Worm (Caenorhabditis elegans) whole organism, L4 larva: ENCODE results near the gene sumv-1.

Experiments used
- ZK546.5 ChIP-seq, 2 experiments: sonication (generic microtip); optimal IDR thresholded peaks; 2 replicates each; lab custom pipeline; 2017; ENCODE audit warnings: missing biosample characterization in 2 of 2, missing genetic modification characterization in 2 of 2
- aly-2 ChIP-seq: sonication (generic microtip); optimal IDR thresholded peaks from 2 replicates; lab custom pipeline; 2018; ENCODE audit warnings: missing biosample characterization, missing genetic modification characterization
- ama-1 ChIP-seq: fragments of 150-350 bp; optimal IDR thresholded peaks from 2 replicates; lab custom pipeline; 2014; ENCODE audit warnings: inconsistent platforms, mixed read lengths
- ceh-82 ChIP-seq: sonication (generic microtip); optimal IDR thresholded peaks from 2 replicates; lab custom pipeline; 2017; ENCODE audit warnings: missing biosample characterization, missing genetic modification characterization
- dmd-8 ChIP-seq: fragments of 200-800 bp; sonication (Bioruptor generic); IDR thresholded peaks from 2 replicates; pipeline ENCODE4 v1.3.6; 2022; ENCODE audit warnings: missing genetic modification characterization, missing compliant biosample characterization
- lsy-2 ChIP-seq, 2 experiments: fragments of 150-350 bp in 1 of 2; sonication (generic microtip) in 1 of 2; optimal IDR thresholded peaks; 2 replicates each; lab custom pipeline; 2014 to 2017; ENCODE audit warnings: missing biosample characterization in 2 of 2, missing genetic modification characterization in 2 of 2
- mep-1 ChIP-seq: fragments of 150-350 bp; sonication (generic microtip); optimal IDR thresholded peaks from 3 replicates; lab custom pipeline; 2014; ENCODE audit warnings: missing biosample characterization, missing genetic modification characterization
- nhr-25 ChIP-seq: sonication (generic microtip); optimal IDR thresholded peaks from 2 replicates; lab custom pipeline; 2017; ENCODE audit warnings: missing genetic modification characterization, mild to moderate bottlenecking, missing compliant biosample characterization, antibody characterized with exemption, moderate library complexity, borderline replicate concordance; ENCODE audit not compliant: insufficient read depth
- nhr-76 ChIP-seq: fragments of 150-350 bp; optimal IDR thresholded peaks from 2 replicates; lab custom pipeline; 2014; ENCODE audit warnings: missing biosample characterization, missing genetic modification characterization
- sdz-12 ChIP-seq: fragments of 200-800 bp; sonication (Bioruptor generic); optimal IDR thresholded peaks from 2 replicates; lab custom pipeline; 2018; ENCODE audit warnings: mild to moderate bottlenecking, missing genetic modification characterization, missing compliant biosample characterization
- skn-1 ChIP-seq: fragments of 150-350 bp; optimal IDR thresholded peaks from 2 replicates; lab custom pipeline; 2014; ENCODE audit warnings: missing biosample characterization, missing genetic modification characterization
- unc-39 ChIP-seq: sonication (generic microtip); optimal IDR thresholded peaks from 2 replicates; lab custom pipeline; 2017; ENCODE audit warnings: missing biosample characterization, missing genetic modification characterization
- unc-62 ChIP-seq, 3 experiments: fragments of 150-350 bp in 1 of 3; sonication (generic microtip); optimal IDR thresholded peaks in 2 of 3; peaks in 1 of 3; 1 replicate in 1 of 3; 2 replicates in 2 of 3; lab custom pipeline; 2014 to 2017; ENCODE audit warnings: missing biosample characterization in 3 of 3, missing genetic modification characterization in 3 of 3, missing genetic modification reagents in 3 of 3, missing genotype in 1 of 3
- zip-2 ChIP-seq: fragments of 150-350 bp; optimal IDR thresholded peaks from 2 replicates; lab custom pipeline; 2014; ENCODE audit warnings: missing biosample characterization, missing genetic modification characterization

ce11 chrIII:5217511-5217910, 36.5 kb downstream of the sumv-1 start, which contains the start of gene cutl-19:
- TF ChIP-seq nhr-76 (tag; lab: Kevin White, UChicago) (no peak), nhr-25 (no peak), zip-2 (tag; lab: Kevin White, UChicago) (no peak), unc-62 (GFP tag; optimal IDR thresholded peaks at IDR 0.05 in 1 of 2; lab: Kevin White, UChicago) (no peak), unc-62 (tag; optimal IDR thresholded peaks at IDR 0.05; lab: Kevin White, UChicago) (no peak), skn-1 (tag; lab: Kevin White, UChicago) (no peak), ZK546.5 (tag; optimal IDR thresholded peaks at IDR 0.05; lab: Kevin White, UChicago) (no peak), unc-39 (tag; lab: Kevin White, UChicago) (no peak), lsy-2 (tag; optimal IDR thresholded peaks at IDR 0.05; lab: Kevin White, UChicago) (no peak), sdz-12 (GFP tag; lab: Kevin White, UChicago) (no peak), aly-2 (tag; lab: Kevin White, UChicago) (no peak), ceh-82 (no peak), mep-1 (tag; lab: Kevin White, UChicago) (no peak), ama-1 (lab: Kevin White, UChicago) (no peak), dmd-8 (GFP tag; lab: Robert Waterston, UW) (no peak)
